Fruit fly (Drosophila melanogaster) whole organism, wandering third instar larva: ENCODE data around the gene obst-B.

Experiments
- Abd-B ChIP-seq: fragments of >200 bp; optimal IDR thresholded peaks from 2 replicates; lab custom pipeline; 2017; ENCODE audit warnings: missing biosample characterization, missing genetic modification characterization
- CG32264 ChIP-seq: fragments of 200-800 bp; sonication (Bioruptor generic); optimal IDR thresholded peaks from 2 replicates; lab custom pipeline; 2016; ENCODE audit warnings: missing biosample characterization, missing genetic modification characterization
- CG9705 ChIP-seq: fragments of 200-800 bp; sonication (Bioruptor generic); optimal IDR thresholded peaks from 2 replicates; lab custom pipeline; 2018; ENCODE audit warnings: missing biosample characterization, mild to moderate bottlenecking, missing genetic modification characterization
- Dif ChIP-seq: fragments of 200-275, 200-300 bp; sonication (Bioruptor generic); optimal IDR thresholded peaks from 2 replicates; lab custom pipeline; 2018; ENCODE audit warnings: missing biosample characterization, missing genetic modification characterization; ENCODE audit not compliant: partially characterized antibody
- HLH106 ChIP-seq: fragments of 200-800 bp; optimal IDR thresholded peaks from 3 replicates; lab custom pipeline; 2019; ENCODE audit warnings: missing biosample characterization, mild to moderate bottlenecking, missing genetic modification characterization, moderate library complexity
- Hnf4 ChIP-seq: fragments of 200-800 bp; sonication (Bioruptor generic); optimal IDR thresholded peaks from 2 replicates; lab custom pipeline; 2016; ENCODE audit warnings: missing biosample characterization, mild to moderate bottlenecking, missing genetic modification characterization
- Hr78 ChIP-seq: fragments of >200 bp; optimal IDR thresholded peaks from 2 replicates; lab custom pipeline; 2017; ENCODE audit warnings: missing biosample characterization, missing genetic modification characterization
- Hr83 ChIP-seq: fragments of 200-300 bp; sonication (Bioruptor generic); optimal IDR thresholded peaks from 2 replicates; lab custom pipeline; 2016; ENCODE audit warnings: missing biosample characterization, mild to moderate bottlenecking, missing genetic modification characterization, moderate library complexity; ENCODE audit not compliant: poor library complexity, severe bottlenecking
- Mio ChIP-seq: sonication (Bioruptor generic); optimal IDR thresholded peaks from 2 replicates; lab custom pipeline; 2016; ENCODE audit warnings: missing biosample characterization, missing genetic modification characterization
- Myc ChIP-seq: fragments of >200 bp; optimal IDR thresholded peaks from 2 replicates; lab custom pipeline; 2017
- N ChIP-seq: fragments of >200 bp; optimal IDR thresholded peaks from 2 replicates; lab custom pipeline; 2018; ENCODE audit warnings: missing biosample characterization, missing external identifiers, missing genetic modification characterization
- Rel ChIP-seq, 2 experiments: fragments of 200-800 bp; sonication (Bioruptor generic) in 1 of 2; optimal IDR thresholded peaks; 2 replicates in 1 of 2; 3 replicates in 1 of 2; lab custom pipeline; 2016 to 2019; ENCODE audit warnings: mild to moderate bottlenecking in 2 of 2, missing biosample characterization in 2 of 2, missing genetic modification characterization in 2 of 2, moderate library complexity in 1 of 2
- Sp1 ChIP-seq: fragments of 200-800 bp; sonication (Bioruptor generic); optimal IDR thresholded peaks from 3 replicates; lab custom pipeline; 2019; ENCODE audit warnings: missing biosample characterization, mild to moderate bottlenecking, missing genetic modification characterization, moderate library complexity
- Vsx2 ChIP-seq: fragments of 200-300, 225-300 bp; sonication (Bioruptor generic); optimal IDR thresholded peaks from 2 replicates; lab custom pipeline; 2018; ENCODE audit warnings: missing biosample characterization, missing genetic modification characterization; ENCODE audit not compliant: partially characterized antibody
- br ChIP-seq: fragments of 200-800 bp; sonication (Bioruptor generic); optimal IDR thresholded peaks from 2 replicates; lab custom pipeline; 2016; ENCODE audit warnings: missing biosample characterization, missing genetic modification characterization
- brk ChIP-seq: fragments of 200-800 bp; sonication (Bioruptor generic); optimal IDR thresholded peaks from 2 replicates; lab custom pipeline; 2016; ENCODE audit warnings: missing biosample characterization, mild to moderate bottlenecking, missing genetic modification characterization
- dl ChIP-seq, 2 experiments: fragments of 175-275, 200-275 bp in 1 of 2; fragments of 200-275 bp in 1 of 2; sonication (Bioruptor generic); optimal IDR thresholded peaks; lab custom pipeline; 2018; ENCODE audit warnings: mild to moderate bottlenecking in 2 of 2, missing biosample characterization in 2 of 2, missing genetic modification characterization in 2 of 2, moderate library complexity in 2 of 2; ENCODE audit not compliant: partially characterized antibody in 2 of 2, insufficient read depth in 1 of 2
- dsf ChIP-seq: sonication (Bioruptor generic); optimal IDR thresholded peaks from 2 replicates; lab custom pipeline; 2016; ENCODE audit warnings: missing biosample characterization, missing genetic modification characterization, borderline replicate concordance
- ey ChIP-seq: fragments of 200-800 bp; sonication (Bioruptor generic); optimal IDR thresholded peaks from 2 replicates; lab custom pipeline; 2016; ENCODE audit warnings: missing biosample characterization, missing genetic modification characterization
- fru ChIP-seq: fragments of 200-800 bp; sonication (Bioruptor generic); optimal IDR thresholded peaks from 3 replicates; lab custom pipeline; 2016; ENCODE audit warnings: missing biosample characterization, mild to moderate bottlenecking, missing genetic modification characterization
- h ChIP-seq: fragments of 200-800 bp; sonication (Bioruptor generic); optimal IDR thresholded peaks from 3 replicates; lab custom pipeline; 2016; ENCODE audit warnings: missing biosample characterization, mild to moderate bottlenecking, missing genetic modification characterization
- jim ChIP-seq: fragments of 175-275, 200-325 bp; sonication (Bioruptor generic); optimal IDR thresholded peaks from 2 replicates; lab custom pipeline; 2016; ENCODE audit warnings: missing biosample characterization, mild to moderate bottlenecking, missing genetic modification characterization
- lola ChIP-seq: fragments of >200 bp; optimal IDR thresholded peaks from 2 replicates; lab custom pipeline; 2017; ENCODE audit warnings: missing biosample characterization, missing genetic modification characterization
- pan ChIP-seq: fragments of >200 bp; optimal IDR thresholded peaks from 2 replicates; lab custom pipeline; 2017
- rgr ChIP-seq: fragments of 200-800 bp; sonication (Bioruptor generic); optimal IDR thresholded peaks from 3 replicates; lab custom pipeline; 2016; ENCODE audit warnings: missing biosample characterization, mild to moderate bottlenecking, missing genetic modification characterization
- sage ChIP-seq: fragments of 200-800 bp; sonication (Bioruptor generic); optimal IDR thresholded peaks from 2 replicates; lab custom pipeline; 2016; ENCODE audit warnings: missing biosample characterization, mild to moderate bottlenecking, missing genetic modification characterization
- sv ChIP-seq: fragments of 200-800 bp; sonication (Bioruptor generic); optimal IDR thresholded peaks from 3 replicates; lab custom pipeline; 2016; ENCODE audit warnings: missing biosample characterization, missing genetic modification characterization
- tai ChIP-seq: sonication (Bioruptor generic); optimal IDR thresholded peaks from 2 replicates; lab custom pipeline; 2016; ENCODE audit warnings: missing biosample characterization, missing genetic modification characterization
- usp ChIP-seq: fragments of >200 bp; optimal IDR thresholded peaks from 2 replicates; lab custom pipeline; 2017; ENCODE audit warnings: missing biosample characterization, missing genetic modification characterization

Gene obst-B

dm6 chr2L:10009800-10010658, 22.5 kb upstream of the obst-B start (continued):
- TF ChIP-seq tai (GFP tag; lab: Kevin White, UChicago) (peak; percentile 98), br (peak; percentile 99), h (GFP tag; lab: Kevin White, UChicago) (peak; percentile 100), Vsx2 (peak; percentile 35)

DNA sequence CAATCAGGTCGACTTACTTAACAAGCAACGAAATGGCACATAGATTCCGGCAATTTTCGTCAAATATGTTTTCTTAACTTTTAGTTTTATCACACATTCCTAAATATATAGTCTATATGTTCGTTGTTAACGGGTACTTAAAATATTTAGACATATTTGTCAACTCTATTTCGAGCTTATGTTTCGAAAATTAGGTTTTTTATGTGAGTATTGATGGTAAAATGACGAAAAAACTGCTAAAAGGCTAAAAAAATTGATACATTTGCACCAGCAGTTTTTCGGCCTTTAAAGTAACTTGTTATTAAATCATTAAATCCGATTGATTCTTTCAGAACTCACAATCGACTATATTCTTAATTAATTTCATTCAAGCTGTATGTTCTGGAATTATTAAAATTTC, 15.1 kb upstream of the obst-B start, which contains the start of gene CG13131:
Gene CG13131, minus strand, starts transcription at position 101 of the 400 bp plus-strand sequence.
- TF ChIP-seq Sp1 (GFP tag; lab: Kevin White, UChicago) (no peak), usp (GFP tag; lab: Kevin White, UChicago) (no peak)
- TF ChIP-seq, all 38 proteins: peak for 0

dm6 chr2L:10026376-10026775, 6.1 kb upstream of the obst-B start, which contains the start of gene CG13127:
CG13127 (plus strand) TSS chr2L:10026676.
- TF ChIP-seq CG9705 (GFP tag; lab: Kevin White, UChicago) (no peak), fru (GFP tag; lab: Kevin White, UChicago) (no peak), Dif (GFP tag; lab: Kevin White, UChicago) (no peak), Hr78 (GFP tag; lab: Kevin White, UChicago) (no peak), lola (GFP tag; lab: Kevin White, UChicago) (no peak), dsf (GFP tag; lab: Kevin White, UChicago) (no peak), pan (lab: Kevin White, UChicago) (no peak), rgr (GFP tag; lab: Kevin White, UChicago) (no peak), Hr83 (GFP tag; lab: Kevin White, UChicago) (no peak), N (GFP tag; lab: Kevin White, UChicago) (no peak), Hnf4 (GFP tag; lab: Kevin White, UChicago) (no peak), dl (GFP tag; optimal IDR thresholded peaks at IDR 0.05; lab: Kevin White, UChicago; ENCODE audit: insufficient read depth in 1 of 2, partially characterized antibody in 2 of 2) (no peak), tai (GFP tag; lab: Kevin White, UChicago) (no peak), Mio (GFP tag; lab: Kevin White, UChicago) (no peak), ey (no peak), CG32264 (GFP tag; lab: Kevin White, UChicago) (no peak), sv (GFP tag; lab: Kevin White, UChicago) (no peak), Abd-B (GFP tag; lab: Kevin White, UChicago) (no peak)

DNA sequence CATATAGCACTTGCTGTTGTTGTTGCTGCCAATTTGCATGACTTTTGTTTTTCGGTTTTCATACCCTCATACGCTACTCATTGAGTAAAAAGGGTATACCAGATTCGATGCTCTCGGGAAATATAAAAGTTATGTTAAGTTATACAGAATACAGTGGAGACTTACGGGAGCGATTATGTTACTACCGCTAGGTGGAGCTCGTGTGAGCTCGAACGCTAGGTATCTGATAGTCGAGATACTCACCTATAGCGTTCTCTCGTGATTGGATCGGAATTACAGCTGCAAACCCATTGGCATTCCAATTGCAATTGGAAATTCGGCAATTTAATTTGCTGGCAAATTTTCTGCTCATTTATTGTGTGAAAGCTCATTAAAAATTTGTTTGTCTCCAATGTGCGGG, 920 bp downstream of the obst-B start:
- TF ChIP-seq dl (GFP tag; optimal IDR thresholded peaks at IDR 0.05; lab: Kevin White, UChicago; ENCODE audit: insufficient read depth in 1 of 2, partially characterized antibody in 2 of 2) (no peak), HLH106 (no peak), sage (GFP tag; lab: Kevin White, UChicago) (no peak), rgr (GFP tag; lab: Kevin White, UChicago) (no peak), sv (GFP tag; lab: Kevin White, UChicago) (no peak), Hnf4 (GFP tag; lab: Kevin White, UChicago) (no peak), Mio (GFP tag; lab: Kevin White, UChicago) (no peak), Abd-B (GFP tag; lab: Kevin White, UChicago) (no peak), brk (no peak), Hr83 (GFP tag; lab: Kevin White, UChicago) (no peak), usp (GFP tag; lab: Kevin White, UChicago) (no peak), ey (no peak), Myc (no peak), jim (GFP tag; lab: Kevin White, UChicago) (no peak), fru (GFP tag; lab: Kevin White, UChicago) (no peak), Hr78 (GFP tag; lab: Kevin White, UChicago) (no peak), Rel (GFP tag; optimal IDR thresholded peaks at IDR 0.05; lab: Kevin White, UChicago) (no peak), Rel (tag; optimal IDR thresholded peaks at IDR 0.05; lab: Kevin White, UChicago) (no peak)
